Worm (Caenorhabditis elegans): ENCODE data around the gene str-93.

ce11 chrV:17707022-17707421, 33.8 kb upstream of the str-93 start, which contains the start of gene srh-31:
- TF ChIP-seq skn-1 (tag; optimal IDR thresholded peaks at IDR 0.05) (no peak), pha-4 (GFP tag; IDR thresholded peaks at IDR 0.05) (no peak), pha-4 (tag; optimal IDR thresholded peaks at IDR 0.05) (no peak), pqm-1 (tag; optimal IDR thresholded peaks at IDR 0.05) (no peak), set-16 (GFP tag; IDR thresholded peaks at IDR 0.05) (no peak), lir-3 (tag; optimal IDR thresholded peaks at IDR 0.05) (no peak), snpc-4 (tag; optimal IDR thresholded peaks at IDR 0.05) (no peak), jun-1 (tag; optimal IDR thresholded peaks at IDR 0.05) (no peak), madf-9 (GFP tag; conservative IDR thresholded peaks at IDR 0.05) (no peak), mdl-1 (tag; optimal IDR thresholded peaks at IDR 0.05) (no peak), fkh-10 (GFP tag; optimal IDR thresholded peaks at IDR 0.05) (no peak)
